Fruit fly (Drosophila melanogaster): ENCODE measurements around the gene CG13694.

CG13694 gene

dm6 chr2L:87255-87723, 29.0 kb downstream of the CG13694 start, which contains the start of gene net:
Gene net (minus strand): TSS chr2L:87387.
- TF ChIP-seq psq (optimal IDR thresholded peaks at IDR 0.05) (no peak), CG8478 (optimal IDR thresholded peaks at IDR 0.05) (no peak), Dll (optimal IDR thresholded peaks at IDR 0.05) (no peak), usp (GFP tag; optimal IDR thresholded peaks at IDR 0.05) (no peak), EcR (GFP tag; optimal IDR thresholded peaks at IDR 0.05) (no peak), pan (optimal IDR thresholded peaks at IDR 0.05) (no peak)

- TF ChIP-seq psq (optimal IDR thresholded peaks at IDR 0.05) (no peak), usp (GFP tag; optimal IDR thresholded peaks at IDR 0.05) (no peak), Dll (optimal IDR thresholded peaks at IDR 0.05) (no peak), EcR (GFP tag; optimal IDR thresholded peaks at IDR 0.05) (no peak), CG8478 (optimal IDR thresholded peaks at IDR 0.05) (no peak), pan (optimal IDR thresholded peaks at IDR 0.05) (no peak)
These were observed 30.6 kb downstream of the CG13694 start for dm6 chr2L:85701-86100.

dm6 chr2L:85099-85498, 31.2 kb downstream of the CG13694 start:
- TF ChIP-seq pan (optimal IDR thresholded peaks at IDR 0.05): no peak
- no peak for TF ChIP-seq Dll (optimal IDR thresholded peaks at IDR 0.05)
- no peak for TF ChIP-seq CG8478 (optimal IDR thresholded peaks at IDR 0.05)
- no peak for TF ChIP-seq EcR (GFP tag; optimal IDR thresholded peaks at IDR 0.05)
- TF ChIP-seq psq (optimal IDR thresholded peaks at IDR 0.05): no peak
- no peak for TF ChIP-seq usp (GFP tag; optimal IDR thresholded peaks at IDR 0.05)

- TF ChIP-seq CG8478 (optimal IDR thresholded peaks at IDR 0.05): no peak
- no peak for TF ChIP-seq EcR (GFP tag; optimal IDR thresholded peaks at IDR 0.05)
- no peak for TF ChIP-seq psq (optimal IDR thresholded peaks at IDR 0.05)
- TF ChIP-seq pan (optimal IDR thresholded peaks at IDR 0.05): no peak
- no peak for TF ChIP-seq Dll (optimal IDR thresholded peaks at IDR 0.05)
- TF ChIP-seq usp (GFP tag; optimal IDR thresholded peaks at IDR 0.05): no peak
These were observed 34.2 kb downstream of the CG13694 start for dm6 chr2L:82080-82479.

- no peak for TF ChIP-seq psq (optimal IDR thresholded peaks at IDR 0.05)
- no peak for TF ChIP-seq EcR (GFP tag; optimal IDR thresholded peaks at IDR 0.05)
- TF ChIP-seq pan (optimal IDR thresholded peaks at IDR 0.05): no peak
- TF ChIP-seq CG8478 (optimal IDR thresholded peaks at IDR 0.05): no peak
- TF ChIP-seq usp (GFP tag; optimal IDR thresholded peaks at IDR 0.05): no peak
- TF ChIP-seq Dll (optimal IDR thresholded peaks at IDR 0.05): no peak
These were observed 35.1 kb downstream of the CG13694 start for dm6 chr2L:81198-81597.

dm6 chr2L:78828-79227, 37.5 kb downstream of the CG13694 start:
- TF ChIP-seq usp (GFP tag; optimal IDR thresholded peaks at IDR 0.05): no peak
- TF ChIP-seq pan (optimal IDR thresholded peaks at IDR 0.05): no peak
- no peak for TF ChIP-seq psq (optimal IDR thresholded peaks at IDR 0.05)
- no peak for TF ChIP-seq EcR (GFP tag; optimal IDR thresholded peaks at IDR 0.05)
- TF ChIP-seq CG8478 (optimal IDR thresholded peaks at IDR 0.05): no peak
- no peak for TF ChIP-seq Dll (optimal IDR thresholded peaks at IDR 0.05)

dm6 chr2L:76048-76447, 40.2 kb downstream of the CG13694 start, which contains the start of gene CG11374:
Gene CG11374 (plus strand): TSS chr2L:76348.
- TF ChIP-seq pan (optimal IDR thresholded peaks at IDR 0.05): no peak
- no peak for TF ChIP-seq psq (optimal IDR thresholded peaks at IDR 0.05)
- TF ChIP-seq CG8478 (optimal IDR thresholded peaks at IDR 0.05): no peak
- TF ChIP-seq EcR (GFP tag; optimal IDR thresholded peaks at IDR 0.05): no peak
- TF ChIP-seq Dll (optimal IDR thresholded peaks at IDR 0.05): no peak
- no peak for TF ChIP-seq usp (GFP tag; optimal IDR thresholded peaks at IDR 0.05)

dm6 chr2L:73760-74388, 42.4 kb downstream of the CG13694 start:
- TF ChIP-seq psq (optimal IDR thresholded peaks at IDR 0.05) (no peak), CG8478 (optimal IDR thresholded peaks at IDR 0.05) (no peak), Dll (optimal IDR thresholded peaks at IDR 0.05) (no peak), EcR (GFP tag; optimal IDR thresholded peaks at IDR 0.05) (no peak), usp (GFP tag; optimal IDR thresholded peaks at IDR 0.05) (no peak), pan (optimal IDR thresholded peaks at IDR 0.05) (no peak)

dm6 chr2L:72752-73435, 43.4 kb downstream of the CG13694 start:
- TF ChIP-seq pan (optimal IDR thresholded peaks at IDR 0.05) (no peak), usp (GFP tag; optimal IDR thresholded peaks at IDR 0.05) (no peak), Dll (optimal IDR thresholded peaks at IDR 0.05) (no peak), psq (optimal IDR thresholded peaks at IDR 0.05) (no peak), EcR (GFP tag; optimal IDR thresholded peaks at IDR 0.05) (no peak), CG8478 (optimal IDR thresholded peaks at IDR 0.05) (no peak)

- TF ChIP-seq usp (GFP tag; optimal IDR thresholded peaks at IDR 0.05) (no peak), Dll (optimal IDR thresholded peaks at IDR 0.05) (no peak), pan (optimal IDR thresholded peaks at IDR 0.05) (no peak), psq (optimal IDR thresholded peaks at IDR 0.05) (no peak), CG8478 (optimal IDR thresholded peaks at IDR 0.05) (no peak), EcR (GFP tag; optimal IDR thresholded peaks at IDR 0.05) (no peak)
These were observed 44.2 kb downstream of the CG13694 start for dm6 chr2L:71869-72751.

- TF ChIP-seq usp (GFP tag; optimal IDR thresholded peaks at IDR 0.05) (no peak), pan (optimal IDR thresholded peaks at IDR 0.05) (no peak), CG8478 (optimal IDR thresholded peaks at IDR 0.05) (no peak), psq (optimal IDR thresholded peaks at IDR 0.05) (no peak), Dll (optimal IDR thresholded peaks at IDR 0.05) (no peak), EcR (GFP tag; optimal IDR thresholded peaks at IDR 0.05) (no peak)
These were observed 44.8 kb downstream of the CG13694 start, which contains the start of gene galectin for dm6 chr2L:71457-71856. Gene galectin (plus strand): TSS chr2L:71757.

Measured in whole organism.